Fruit fly (Drosophila melanogaster) whole organism, embryonic: ENCODE measurements around the gene CG4991.

ENCODE experiments used
- CG11695 ChIP-seq: fragments of 200-800 bp; sonication (Bioruptor generic); IDR thresholded peaks from 3 replicates; pipeline ENCODE4 v1.3.6; 2022; ENCODE audit warnings: missing biosample characterization, missing genetic modification characterization
- CG1603 ChIP-seq: fragments of 200-800 bp; sonication (Bioruptor generic); optimal IDR thresholded peaks from 2 replicates; lab custom pipeline; 2019; ENCODE audit warnings: missing biosample characterization, mild to moderate bottlenecking, missing genetic modification characterization, moderate library complexity
- CG17328 ChIP-seq: fragments of 200-800 bp; sonication (Bioruptor generic); IDR thresholded peaks from 2 replicates; pipeline ENCODE4 v1.3.6; 2022; ENCODE audit warnings: missing biosample characterization, missing genetic modification characterization
- CG17361 ChIP-seq: fragments of 200-800 bp; sonication (Bioruptor generic); IDR thresholded peaks from 3 replicates; pipeline ENCODE4 v1.3.6; 2022; ENCODE audit warnings: missing biosample characterization, missing genetic modification characterization
- CG2116 ChIP-seq: fragments of 200-800 bp; sonication (Bioruptor generic); optimal IDR thresholded peaks from 3 replicates; lab custom pipeline; 2018; ENCODE audit warnings: missing biosample characterization, mild to moderate bottlenecking, missing genetic modification characterization
- CG2129 ChIP-seq: fragments of 200-800 bp; sonication (Bioruptor generic); IDR thresholded peaks from 2 replicates; pipeline ENCODE4 v1.3.6; 2022; ENCODE audit warnings: missing biosample characterization, missing genetic modification characterization; ENCODE audit not compliant: partially characterized antibody
- CG3407 ChIP-seq: fragments of 200-800 bp; sonication (Bioruptor generic); optimal IDR thresholded peaks from 2 replicates; lab custom pipeline; 2018; ENCODE audit warnings: missing biosample characterization, mild to moderate bottlenecking, missing genetic modification characterization
- CG4854 ChIP-seq: fragments of 200-800 bp; sonication (Bioruptor generic); optimal IDR thresholded peaks from 2 replicates; lab custom pipeline; 2016; ENCODE audit warnings: missing biosample characterization, missing genetic modification characterization, inconsistent platforms
- CG8388 ChIP-seq: fragments of 200-800 bp; sonication (Bioruptor generic); optimal IDR thresholded peaks from 2 replicates; lab custom pipeline; 2019; ENCODE audit warnings: missing biosample characterization, mild to moderate bottlenecking, missing genetic modification characterization, moderate library complexity
- Eip74EF ChIP-seq, 2 experiments: fragments of 200-800 bp in 1 of 2; fragments of >200 bp in 1 of 2; sonication (Bioruptor generic) in 1 of 2; optimal IDR thresholded peaks; 2 replicates each; lab custom pipeline; 2017 to 2019; ENCODE audit warnings: missing biosample characterization in 2 of 2, missing genetic modification characterization in 2 of 2, mild to moderate bottlenecking in 1 of 2, moderate library complexity in 1 of 2
- PHDP ChIP-seq: fragments of 200-800 bp; sonication (Bioruptor generic); optimal IDR thresholded peaks from 3 replicates; lab custom pipeline; 2018; ENCODE audit warnings: missing biosample characterization, mild to moderate bottlenecking, missing genetic modification characterization, moderate library complexity
- Sox102F ChIP-seq: fragments of 200-800 bp; sonication (Bioruptor generic); optimal IDR thresholded peaks from 2 replicates; lab custom pipeline; 2018; ENCODE audit warnings: missing biosample characterization, mild to moderate bottlenecking, missing genetic modification characterization, moderate library complexity
- ttk ChIP-seq: fragments of 200-800 bp; sonication (Bioruptor generic); IDR thresholded peaks from 2 replicates; pipeline ENCODE4 v2.1.2; 2022; ENCODE audit warnings: missing biosample characterization, missing genetic modification characterization

- no peak for TF ChIP-seq CG3407
- no peak; the same call in 1 of the 3 replicates for TF ChIP-seq CG17361 (GFP tag; lab: Robert Waterston, UW)
- no peak for TF ChIP-seq Sox102F (GFP tag; lab: Kevin White, UChicago)
- TF ChIP-seq ttk (GFP tag; lab: Robert Waterston, UW): no peak
- no peak for TF ChIP-seq CG8388 (GFP tag; lab: Kevin White, UChicago)
- no peak for TF ChIP-seq CG1603 (tag; lab: Kevin White, UChicago)
- peak; percentile 63 for TF ChIP-seq CG2116 (GFP tag; lab: Kevin White, UChicago)
- TF ChIP-seq CG11695 (GFP tag; lab: Robert Waterston, UW): no peak
- TF ChIP-seq PHDP: no peak
- TF ChIP-seq CG2129 (GFP tag; lab: Robert Waterston, UW): peak; percentile 41; the same call in 1 of the 2 replicates
- TF ChIP-seq Eip74EF (GFP tag; optimal IDR thresholded peaks at IDR 0.05; lab: Kevin White, UChicago): no peak
- TF ChIP-seq CG17328: no peak
- TF ChIP-seq CG4854 (GFP tag; lab: Kevin White, UChicago): no peak
Measured at dm6 chrX:17142940-17143534, 51.4 kb downstream of the CG4991 start, which contains the start of the genes mei-217 and mei-218.
